Fruit fly (Drosophila melanogaster): ENCODE data around the gene ND-ASHI.
A peak's percentile ranks its signal among the peaks of the same experiment; 100 is the strongest.

Gene ND-ASHI

dm6 chrX:6656023-6656594 lies 22.8 kb downstream of the ND-ASHI start (continued):
- peak; percentile 88 for TF ChIP-seq Fer1 (GFP tag; optimal IDR thresholded peaks at IDR 0.05)
- TF ChIP-seq Hsf (GFP tag; optimal IDR thresholded peaks at IDR 0.05) = peak; percentile 83
- peak; percentile 56 for TF ChIP-seq sqz (GFP tag; optimal IDR thresholded peaks at IDR 0.05)
- peak; percentile 57 for TF ChIP-seq E2f2 (GFP tag; IDR thresholded peaks at IDR 0.05)
- TF ChIP-seq Dip2 (GFP tag; IDR thresholded peaks at IDR 0.05) = no peak
- peak; percentile 86 for TF ChIP-seq CG4424 (GFP tag; optimal IDR thresholded peaks at IDR 0.05)
- peak; percentile 56 for TF ChIP-seq twi (tag; optimal IDR thresholded peaks at IDR 0.05)
- TF ChIP-seq dan (GFP tag; IDR thresholded peaks at IDR 0.05) = no peak
- TF ChIP-seq Neu2 (GFP tag; optimal IDR thresholded peaks at IDR 0.05; ENCODE audit: borderline replicate concordance) = peak; percentile 20
- TF ChIP-seq tup (GFP tag; optimal IDR thresholded peaks at IDR 0.05) = peak; percentile 77
- TF ChIP-seq HLHmδ (GFP tag; optimal IDR thresholded peaks at IDR 0.05) = no peak
- TF ChIP-seq pho (GFP tag; optimal IDR thresholded peaks at IDR 0.05) = peak; percentile 80
- TF ChIP-seq Meics (GFP tag; optimal IDR thresholded peaks at IDR 0.05) = peak; percentile 89
- TF ChIP-seq Hmr (GFP tag; optimal IDR thresholded peaks at IDR 0.05) = peak; percentile 91
- peak; percentile 85 for TF ChIP-seq CG13424 (tag; optimal IDR thresholded peaks at IDR 0.05)
- peak; percentile 72 for TF ChIP-seq danr (GFP tag; IDR thresholded peaks at IDR 0.05)
- peak; percentile 60 for TF ChIP-seq peb (GFP tag; IDR thresholded peaks at IDR 0.05)
- TF ChIP-seq CG15601 (tag; optimal IDR thresholded peaks at IDR 0.05) = peak; percentile 49
- peak; percentile 45 for TF ChIP-seq run (tag; optimal IDR thresholded peaks at IDR 0.05)
- no peak for TF ChIP-seq Lpt (GFP tag; optimal IDR thresholded peaks at IDR 0.05)
- TF ChIP-seq Nf-YB (GFP tag; optimal IDR thresholded peaks at IDR 0.05) = peak; percentile 71
- TF ChIP-seq CG12769 (tag; optimal IDR thresholded peaks at IDR 0.05) = peak; percentile 85
- TF ChIP-seq CG4707 (GFP tag; optimal IDR thresholded peaks at IDR 0.05) = peak; percentile 45
- 0 out of 2 replicates have a peak, but pooled peaks have one; percentile 48 for TF ChIP-seq NFAT (GFP tag; IDR thresholded peaks at IDR 0.05)
- TF ChIP-seq MBD-R2 (GFP tag; IDR thresholded peaks at IDR 0.05) = peak; percentile 34; the same call in 1 of the 2 replicates
- no peak for TF ChIP-seq CG10431 (GFP tag; optimal IDR thresholded peaks at IDR 0.05)
- peak; percentile 63; the same call in 1 of the 2 replicates for TF ChIP-seq CG43689 (GFP tag; IDR thresholded peaks at IDR 0.05)
- peak; percentile 46; the same call in 1 of the 2 replicates for TF ChIP-seq Ravus (GFP tag; IDR thresholded peaks at IDR 0.05)
- TF ChIP-seq CG15696 (tag; optimal IDR thresholded peaks at IDR 0.05) = peak; percentile 65
- TF ChIP-seq CG3726 (GFP tag; IDR thresholded peaks at IDR 0.05) = peak; percentile 58; the same call in 1 of the 3 replicates
- peak; percentile 97 for TF ChIP-seq Ets65A (GFP tag)
- peak; percentile 34 for TF ChIP-seq Sry-δ (GFP tag; optimal IDR thresholded peaks at IDR 0.05)
- peak; percentile 72 for TF ChIP-seq pum (GFP tag; optimal IDR thresholded peaks at IDR 0.05)
- TF ChIP-seq D19B (GFP tag; optimal IDR thresholded peaks at IDR 0.05) = peak; percentile 77
- TF ChIP-seq lilli (GFP tag; optimal IDR thresholded peaks at IDR 0.05) = peak; percentile 92
- peak; percentile 80 for TF ChIP-seq CG15011 (GFP tag; optimal IDR thresholded peaks at IDR 0.05)
- peak; percentile 35 for TF ChIP-seq CG12744 (GFP tag; optimal IDR thresholded peaks at IDR 0.05)
- TF ChIP-seq Kr (GFP tag; optimal IDR thresholded peaks at IDR 0.05) = no peak
- TF ChIP-seq CG6175 (GFP tag; IDR thresholded peaks at IDR 0.05) = peak; percentile 49; the same call in 1 of the 3 replicates
- TF ChIP-seq nom (GFP tag; optimal IDR thresholded peaks at IDR 0.05) = peak; percentile 69
- TF ChIP-seq CG18599 (GFP tag; optimal IDR thresholded peaks at IDR 0.05) = peak; percentile 90
- TF ChIP-seq ham (GFP tag; IDR thresholded peaks at IDR 0.05) = 0 out of 2 replicates have a peak, but pooled peaks have one; percentile 20
- peak; percentile 78 for TF ChIP-seq CG6813 (GFP tag; optimal IDR thresholded peaks at IDR 0.05)
- TF ChIP-seq CG34376 (GFP tag; optimal IDR thresholded peaks at IDR 0.05) = peak; percentile 53
- no peak for TF ChIP-seq CG34224 (GFP tag; IDR thresholded peaks at IDR 0.05; ENCODE audit: partially characterized antibody)
- no peak for TF ChIP-seq Doc2 (GFP tag; IDR thresholded peaks at IDR 0.05)
- TF ChIP-seq Mrtf (GFP tag; IDR thresholded peaks at IDR 0.05) = peak; percentile 69; the same call in 2 of the 3 replicates
- no peak for TF ChIP-seq Bgb (GFP tag; IDR thresholded peaks at IDR 0.05; ENCODE audit: partially characterized antibody)
- peak; percentile 60; the same call in 2 of the 3 replicates for TF ChIP-seq croc (GFP tag; conservative IDR thresholded peaks at IDR 0.05)
- peak; percentile 68 for TF ChIP-seq wdn (GFP tag; IDR thresholded peaks at IDR 0.05)

Data from whole organism, embryonic.